Worm (Caenorhabditis elegans): Measurements from ENCODE around the gene rps-29.

ce11 chrIII:750028-750427 lies 44.1 kb upstream of the rps-29 start:
- TF ChIP-seq dao-5 (tag; optimal IDR thresholded peaks at IDR 0.05) (no peak), him-1 (tag; optimal IDR thresholded peaks at IDR 0.05) (no peak), W03F9.2 (tag; optimal IDR thresholded peaks at IDR 0.05) (no peak)
